Worm (Caenorhabditis elegans): Measurements from ENCODE around the gene C44B7.7.

C44B7.7 gene

ce11 chrII:6833781-6834339 is 46.1 kb downstream of the C44B7.7 start (continued):
- TF ChIP-seq spr-3 (GFP tag; optimal IDR thresholded peaks at IDR 0.05) (no peak), nhr-102 (tag; optimal IDR thresholded peaks at IDR 0.05) (no peak), ZK337.2 (GFP tag; IDR thresholded peaks at IDR 0.05) (no peak), attf-4 (tag; optimal IDR thresholded peaks at IDR 0.05) (no peak), unc-62 (GFP tag; optimal IDR thresholded peaks at IDR 0.05 in 1 of 2) (peak in 1 of 2 experiments; percentile 69), unc-62 (tag; optimal IDR thresholded peaks at IDR 0.05) (no peak), hif-1 (tag; optimal IDR thresholded peaks at IDR 0.05) (no peak), nhr-41 (GFP tag; IDR thresholded peaks at IDR 0.05) (no peak), nhr-6 (tag; optimal IDR thresholded peaks at IDR 0.05) (peak; percentile 24), madf-5 (GFP tag; IDR thresholded peaks at IDR 0.05) (no peak), madf-9 (GFP tag; conservative IDR thresholded peaks at IDR 0.05) (no peak), fkh-10 (GFP tag; optimal IDR thresholded peaks at IDR 0.05) (no peak), ceh-20 (GFP tag; IDR thresholded peaks at IDR 0.05) (no peak), nhr-28 (tag; optimal IDR thresholded peaks at IDR 0.05) (peak; percentile 74), pha-4 (GFP tag; IDR thresholded peaks at IDR 0.05) (no peak), pha-4 (tag; optimal IDR thresholded peaks at IDR 0.05) (no peak), dmd-9 (GFP tag; IDR thresholded peaks at IDR 0.05) (no peak), tra-1 (GFP tag; IDR thresholded peaks at IDR 0.05) (no peak), rbr-2 (tag; optimal IDR thresholded peaks at IDR 0.05) (no peak), lin-38 (GFP tag; IDR thresholded peaks at IDR 0.05) (no peak), F44E2.7 (GFP tag; IDR thresholded peaks at IDR 0.05) (no peak), unc-39 (tag; optimal IDR thresholded peaks at IDR 0.05) (no peak), zfp-3 (GFP tag; conservative IDR thresholded peaks at IDR 0.05) (no peak), T20F7.1 (GFP tag; optimal IDR thresholded peaks at IDR 0.05) (no peak), zip-2 (tag; optimal IDR thresholded peaks at IDR 0.05) (no peak), daf-19 (GFP tag; conservative IDR thresholded peaks at IDR 0.05) (no peak), lin-13 (GFP tag; optimal IDR thresholded peaks at IDR 0.05) (no peak), mes-2 (tag; optimal IDR thresholded peaks at IDR 0.05; ENCODE audit: poor library complexity, severe bottlenecking) (peak; percentile 22), ZK546.5 (tag; optimal IDR thresholded peaks at IDR 0.05) (no peak), zip-11 (GFP tag; IDR thresholded peaks at IDR 0.05) (no peak), nhr-111 (GFP tag; optimal IDR thresholded peaks at IDR 0.05) (no peak), lin-1 (GFP tag; IDR thresholded peaks at IDR 0.05) (peak; percentile 61; the same call in 1 of the 2 replicates), jun-1 (tag; optimal IDR thresholded peaks at IDR 0.05) (no peak), nhr-237 (tag; optimal IDR thresholded peaks at IDR 0.05) (no peak), mdl-1 (tag; optimal IDR thresholded peaks at IDR 0.05) (no peak), ctbp-1 (GFP tag; IDR thresholded peaks at IDR 0.05) (no peak; the same call in 1 of the 2 replicates), daf-8 (GFP tag; IDR thresholded peaks at IDR 0.05) (no peak), lin-29 (GFP tag; IDR thresholded peaks at IDR 0.05) (no peak), hlh-11 (tag; optimal IDR thresholded peaks at IDR 0.05) (peak; percentile 79), daf-16 (GFP tag; optimal IDR thresholded peaks at IDR 0.05) (no peak), daf-16 (tag; optimal IDR thresholded peaks at IDR 0.05) (peak; percentile 52), dve-1 (tag; optimal IDR thresholded peaks at IDR 0.05; ENCODE audit: insufficient read depth) (peak; percentile 22), F26F4.8 (GFP tag; conservative IDR thresholded peaks at IDR 0.05) (no peak), ama-1 (optimal IDR thresholded peaks at IDR 0.05) (no peak), nhr-25 (tag; optimal IDR thresholded peaks at IDR 0.05; ENCODE audit: borderline replicate concordance, insufficient read depth) (peak; percentile 18), set-16 (GFP tag; IDR thresholded peaks at IDR 0.05) (0 out of 2 replicates have a peak, but pooled peaks have one; percentile 17), D1046.2 (GFP tag; IDR thresholded peaks at IDR 0.05) (no peak), gei-8 (GFP tag; optimal IDR thresholded peaks at IDR 0.05) (no peak), hlh-30 (tag; optimal IDR thresholded peaks at IDR 0.05; ENCODE audit: insufficient read depth) (peak; percentile 66), lsy-2 (tag; optimal IDR thresholded peaks at IDR 0.05) (peak in 1 of 2 experiments; percentile 26), F10B5.3 (tag; optimal IDR thresholded peaks at IDR 0.05) (no peak)
